Fruit fly (Drosophila melanogaster) whole organism, embryonic: ENCODE data around the gene eIF1.

Experiments
- Blimp-1 ChIP-seq: fragments of 200-800 bp; sonication (Bioruptor generic); optimal IDR thresholded peaks from 3 replicates; lab custom pipeline; 2018; ENCODE audit warnings: missing biosample characterization, missing genetic modification characterization, mild to moderate bottlenecking, moderate library complexity, missing genetic modification reagents
- CG10979 ChIP-seq: fragments of 200-800 bp; sonication (Bioruptor generic); optimal IDR thresholded peaks from 2 replicates; lab custom pipeline; 2018; ENCODE audit warnings: missing biosample characterization, mild to moderate bottlenecking, missing genetic modification characterization, moderate library complexity
- CG11085 ChIP-seq: fragments of 200-800 bp; sonication (Bioruptor generic); IDR thresholded peaks from 2 replicates; pipeline ENCODE4 v1.3.6; 2022; ENCODE audit warnings: missing biosample characterization, missing genetic modification characterization
- CG11504 ChIP-seq: fragments of 200-800 bp; sonication (Bioruptor generic); optimal IDR thresholded peaks from 3 replicates; lab custom pipeline; 2019; ENCODE audit warnings: missing biosample characterization, mild to moderate bottlenecking, missing genetic modification characterization, moderate library complexity
- CG11695 ChIP-seq: fragments of 200-800 bp; sonication (Bioruptor generic); IDR thresholded peaks from 3 replicates; pipeline ENCODE4 v1.3.6; 2022; ENCODE audit warnings: missing biosample characterization, missing genetic modification characterization
- CG11696 ChIP-seq: fragments of 200-800 bp; sonication (Bioruptor generic); IDR thresholded peaks from 2 replicates; pipeline ENCODE4 v1.3.6; 2022; ENCODE audit warnings: missing biosample characterization, missing genetic modification characterization
- CG12155 ChIP-seq: fragments of 200-800 bp; sonication (Bioruptor generic); optimal IDR thresholded peaks from 3 replicates; lab custom pipeline; 2016; ENCODE audit warnings: missing biosample characterization, missing genetic modification characterization
- CG12391 ChIP-seq: fragments of 200-800 bp; sonication (Bioruptor generic); optimal IDR thresholded peaks from 3 replicates; lab custom pipeline; 2018; ENCODE audit warnings: missing biosample characterization, mild to moderate bottlenecking, missing genetic modification characterization, moderate library complexity
- CG15269 ChIP-seq: fragments of 200-800 bp; sonication (Bioruptor generic); optimal IDR thresholded peaks from 2 replicates; lab custom pipeline; 2018; ENCODE audit warnings: missing biosample characterization, mild to moderate bottlenecking, missing genetic modification characterization, moderate library complexity
- CG15514 ChIP-seq: fragments of 200-800 bp; sonication (Bioruptor generic); optimal IDR thresholded peaks from 3 replicates; lab custom pipeline; 2017; ENCODE audit warnings: missing biosample characterization, missing genetic modification characterization, mild to moderate bottlenecking, moderate library complexity, missing genetic modification reagents
- CG16863 ChIP-seq: fragments of 200-800 bp; sonication (Bioruptor generic); optimal IDR thresholded peaks from 3 replicates; lab custom pipeline; 2016; ENCODE audit warnings: missing biosample characterization, missing genetic modification characterization
- CG30403 ChIP-seq: fragments of 200-800 bp; sonication (Bioruptor generic); optimal IDR thresholded peaks from 3 replicates; lab custom pipeline; 2016; ENCODE audit warnings: missing biosample characterization, missing genetic modification characterization
- CG32532 ChIP-seq: fragments of 200-800 bp; sonication (Bioruptor generic); IDR thresholded peaks from 2 replicates; pipeline ENCODE4 v1.3.6; 2022; ENCODE audit warnings: missing biosample characterization, missing genetic modification characterization
- CG6683 ChIP-seq: fragments of 200-800 bp; sonication (Bioruptor generic); optimal IDR thresholded peaks from 2 replicates; lab custom pipeline; 2017; ENCODE audit warnings: missing biosample characterization, mild to moderate bottlenecking, missing genetic modification characterization, missing genetic modification reagents
- CG6791 ChIP-seq: fragments of 200-800 bp; sonication (Bioruptor generic); IDR thresholded peaks from 3 replicates; pipeline ENCODE4 v1.3.6; 2022; ENCODE audit warnings: missing biosample characterization, missing genetic modification characterization; ENCODE audit not compliant: partially characterized antibody
- CG7556 ChIP-seq: fragments of 200-800 bp; sonication (Bioruptor generic); optimal IDR thresholded peaks from 2 replicates; lab custom pipeline; 2017; ENCODE audit warnings: missing biosample characterization, mild to moderate bottlenecking, missing genetic modification characterization
- CG7987 ChIP-seq: fragments of 200-800 bp; sonication (Bioruptor generic); optimal IDR thresholded peaks from 2 replicates; lab custom pipeline; 2018; ENCODE audit warnings: missing biosample characterization, mild to moderate bottlenecking, missing genetic modification characterization, moderate library complexity
- CG9727 ChIP-seq: fragments of 200-800 bp; sonication (Bioruptor generic); optimal IDR thresholded peaks from 3 replicates; lab custom pipeline; 2017; ENCODE audit warnings: missing biosample characterization, mild to moderate bottlenecking, missing genetic modification characterization
- CoRest ChIP-seq: fragments of 200-800 bp; sonication (Bioruptor generic); optimal IDR thresholded peaks from 3 replicates; lab custom pipeline; 2018; ENCODE audit warnings: missing biosample characterization, mild to moderate bottlenecking, missing genetic modification characterization, moderate library complexity
- Dek ChIP-seq: fragments of 200-800 bp; sonication (Bioruptor generic); optimal IDR thresholded peaks from 3 replicates; lab custom pipeline; 2019; ENCODE audit warnings: missing biosample characterization, mild to moderate bottlenecking, missing genetic modification characterization, moderate library complexity
- Dp ChIP-seq: fragments of 200-800 bp; sonication (Bioruptor generic); optimal IDR thresholded peaks from 2 replicates; lab custom pipeline; 2018; ENCODE audit warnings: missing biosample characterization, mild to moderate bottlenecking, missing genetic modification characterization, moderate library complexity
- Dref ChIP-seq: fragments of 200-800 bp; sonication (Bioruptor generic); IDR thresholded peaks from 2 replicates; pipeline ENCODE4 v1.3.6; 2022; ENCODE audit warnings: missing biosample characterization, missing genetic modification characterization
- E2f2 ChIP-seq: fragments of 200-800 bp; sonication (Bioruptor generic); IDR thresholded peaks from 2 replicates; pipeline ENCODE4 v1.3.6; 2022; ENCODE audit warnings: missing biosample characterization, missing genetic modification characterization
- H15 ChIP-seq: fragments of 200-800 bp; sonication (Bioruptor generic); IDR thresholded peaks from 3 replicates; pipeline ENCODE4 v1.3.6; 2022; ENCODE audit warnings: missing biosample characterization, missing genetic modification characterization
- HmgZ ChIP-seq: fragments of 200-800 bp; sonication (Bioruptor generic); optimal IDR thresholded peaks from 2 replicates; lab custom pipeline; 2018; ENCODE audit warnings: missing biosample characterization, mild to moderate bottlenecking, missing genetic modification characterization
- Hr51 ChIP-seq, 2 experiments: fragments of 200-800 bp; sonication (Bioruptor generic); optimal IDR thresholded peaks; 2 replicates in 1 of 2; 3 replicates in 1 of 2; lab custom pipeline; 2016 to 2018; ENCODE audit warnings: missing biosample characterization in 2 of 2, missing genetic modification characterization in 2 of 2, mild to moderate bottlenecking in 1 of 2, moderate library complexity in 1 of 2
- NK7.1 ChIP-seq: fragments of 200-800 bp; sonication (Bioruptor generic); optimal IDR thresholded peaks from 3 replicates; lab custom pipeline; 2016; ENCODE audit warnings: missing biosample characterization, missing genetic modification characterization
- Usf ChIP-seq: fragments of 200-800 bp; sonication (Bioruptor generic); optimal IDR thresholded peaks from 2 replicates; lab custom pipeline; 2017; ENCODE audit warnings: missing genotype, missing biosample characterization, missing genetic modification characterization
- YL-1 ChIP-seq: fragments of 200-800 bp; sonication (Bioruptor generic); optimal IDR thresholded peaks from 3 replicates; lab custom pipeline; 2017; ENCODE audit warnings: missing biosample characterization, mild to moderate bottlenecking, missing genetic modification characterization
- bsh ChIP-seq, 2 experiments: fragments of 200-800 bp; sonication (Bioruptor generic); optimal IDR thresholded peaks; 2 replicates each; lab custom pipeline; 2017 to 2018; ENCODE audit warnings: mild to moderate bottlenecking in 2 of 2, missing biosample characterization in 2 of 2, missing genetic modification characterization in 2 of 2, moderate library complexity in 1 of 2
- corto ChIP-seq: fragments of 200-800 bp; sonication (Bioruptor generic); optimal IDR thresholded peaks from 2 replicates; lab custom pipeline; 2016; ENCODE audit warnings: missing biosample characterization, mild to moderate bottlenecking, missing genetic modification characterization, moderate library complexity
- exex ChIP-seq: fragments of 200-800 bp; sonication (Bioruptor generic); optimal IDR thresholded peaks from 4 replicates; lab custom pipeline; 2018; ENCODE audit warnings: missing biosample characterization, mild to moderate bottlenecking, missing genetic modification characterization, moderate library complexity
- fd96Cb ChIP-seq: fragments of 200-800 bp; sonication (Bioruptor generic); optimal IDR thresholded peaks from 2 replicates; lab custom pipeline; 2018; ENCODE audit warnings: missing biosample characterization, mild to moderate bottlenecking, missing genetic modification characterization, moderate library complexity
- gem ChIP-seq: fragments of 200-800 bp; sonication (Bioruptor generic); optimal IDR thresholded peaks from 2 replicates; lab custom pipeline; 2019; ENCODE audit warnings: missing biosample characterization, mild to moderate bottlenecking, missing genetic modification characterization, moderate library complexity
- jigr1 ChIP-seq: fragments of 200-800 bp; sonication (Bioruptor generic); IDR thresholded peaks from 3 replicates; pipeline ENCODE4 v1.3.6; 2022; ENCODE audit warnings: missing biosample characterization, missing genetic modification characterization
- lmd ChIP-seq: fragments of 200-800 bp; sonication (Bioruptor generic); IDR thresholded peaks from 2 replicates; pipeline ENCODE4 v1.3.6; 2022; ENCODE audit warnings: missing biosample characterization, missing genetic modification characterization
- luna ChIP-seq: fragments of 200-800 bp; sonication (Bioruptor generic); optimal IDR thresholded peaks from 2 replicates; lab custom pipeline; 2016; ENCODE audit warnings: missing biosample characterization, missing genetic modification characterization
- nmo ChIP-seq: fragments of 200-800 bp; sonication (Bioruptor generic); optimal IDR thresholded peaks from 2 replicates; lab custom pipeline; 2018; ENCODE audit warnings: missing biosample characterization, mild to moderate bottlenecking, missing genetic modification characterization, moderate library complexity
- pum ChIP-seq: fragments of 200-800 bp; sonication (Bioruptor generic); optimal IDR thresholded peaks from 2 replicates; lab custom pipeline; 2016; ENCODE audit warnings: missing biosample characterization, missing genetic modification characterization
- sim ChIP-seq: fragments of 200-800 bp; sonication (Bioruptor generic); IDR thresholded peaks from 2 replicates; pipeline ENCODE4 v1.3.6; 2022; ENCODE audit warnings: missing biosample characterization, missing genetic modification characterization
- slbo ChIP-seq: fragments of 200-800 bp; sonication (Bioruptor generic); IDR thresholded peaks from 2 replicates; pipeline ENCODE4 v1.3.6; 2022; ENCODE audit warnings: missing biosample characterization, missing genetic modification characterization
- wor ChIP-seq: fragments of 200-800 bp; sonication (Bioruptor generic); IDR thresholded peaks from 2 replicates; pipeline ENCODE4 v1.3.6; 2022; ENCODE audit warnings: missing biosample characterization, missing genetic modification characterization

The eIF1 gene

DNA sequence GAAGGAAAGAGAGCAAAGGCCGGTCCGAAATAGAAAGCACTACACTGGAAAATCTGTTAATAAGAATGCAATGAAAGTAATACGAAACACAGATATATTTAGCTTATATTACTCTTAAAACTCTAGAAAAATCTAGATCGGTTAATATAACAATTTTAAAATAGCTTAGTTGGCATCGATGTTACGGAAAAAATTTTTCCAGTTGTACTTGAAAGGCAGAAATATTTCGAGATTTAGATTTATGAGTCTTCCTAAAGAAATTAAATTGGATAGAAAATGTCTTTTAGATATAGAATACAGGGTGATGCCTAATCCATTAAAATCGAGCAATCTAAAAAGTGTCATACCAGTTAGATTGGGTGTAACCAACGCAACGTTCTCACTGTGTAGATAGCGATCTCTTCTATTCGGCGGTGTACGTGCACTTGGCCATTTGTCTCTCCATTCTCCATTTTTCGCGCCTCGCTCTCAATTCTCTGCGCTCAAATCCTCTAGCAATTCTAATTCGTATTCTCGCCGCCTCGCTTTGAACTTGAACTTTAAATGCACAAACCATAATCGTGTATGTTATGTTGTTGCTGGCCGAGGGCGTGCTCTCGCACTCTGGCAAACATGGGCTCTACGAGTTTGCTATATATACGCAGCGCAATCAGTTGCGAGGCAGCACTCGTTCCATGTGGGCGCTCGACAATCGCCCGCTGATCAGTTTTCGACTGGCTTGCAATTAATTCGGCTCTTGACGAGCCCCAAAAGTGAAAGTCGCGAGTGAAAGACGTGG is 27.0 kb downstream of the eIF1 start (continued):
- TF ChIP-seq wor (GFP tag; lab: Robert Waterston, UW) = peak; percentile 91
- TF ChIP-seq CG9727 (GFP tag; lab: Kevin White, UChicago) = peak; percentile 98

DNA sequence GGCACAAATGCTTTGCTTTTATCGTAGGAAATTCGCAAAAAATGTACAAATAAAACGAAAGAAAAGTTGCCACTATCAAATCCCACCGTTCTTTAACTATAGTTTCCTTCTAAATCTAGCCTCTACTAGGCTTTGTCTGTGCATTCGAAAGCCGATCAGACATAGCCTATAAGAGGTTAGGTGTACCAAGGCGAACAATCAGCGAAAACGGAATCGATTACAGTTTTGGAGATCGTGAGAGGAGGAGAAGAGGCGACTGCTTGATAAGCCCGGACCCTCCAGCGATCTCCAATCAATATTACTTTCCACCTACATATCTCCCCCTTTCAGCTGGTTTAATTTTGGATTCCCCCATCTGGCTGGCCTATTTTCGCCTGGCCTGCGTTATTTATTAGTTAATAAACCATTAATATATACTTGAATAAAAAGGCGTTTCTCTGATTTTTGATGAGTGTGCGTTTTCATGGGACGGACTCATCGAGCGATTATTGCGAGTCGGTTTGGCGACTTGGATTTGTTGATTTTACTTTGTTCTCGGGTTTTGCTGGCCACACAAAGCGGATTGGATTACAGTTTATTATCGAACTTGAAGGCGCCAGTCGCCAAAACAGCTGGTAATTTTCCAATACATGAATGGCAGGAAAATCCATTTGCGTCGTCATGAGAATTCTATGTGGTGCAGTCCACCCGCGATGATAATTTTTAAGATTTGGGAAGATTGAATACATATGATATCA is 27.9 kb downstream of the eIF1 start:
- TF ChIP-seq CG11085 (GFP tag; lab: Robert Waterston, UW) (no peak), jigr1 (GFP tag; lab: Robert Waterston, UW) (no peak), luna (no peak), CG7556 (GFP tag; lab: Kevin White, UChicago) (no peak), corto (GFP tag; lab: Kevin White, UChicago) (peak; percentile 37), CG7987 (no peak), CG15269 (tag; lab: Kevin White, UChicago) (no peak), CG6791 (GFP tag; lab: Robert Waterston, UW) (no peak), CG32532 (GFP tag; lab: Robert Waterston, UW) (no peak), exex (tag; lab: Kevin White, UChicago) (peak; percentile 7), fd96Cb (no peak)

DNA sequence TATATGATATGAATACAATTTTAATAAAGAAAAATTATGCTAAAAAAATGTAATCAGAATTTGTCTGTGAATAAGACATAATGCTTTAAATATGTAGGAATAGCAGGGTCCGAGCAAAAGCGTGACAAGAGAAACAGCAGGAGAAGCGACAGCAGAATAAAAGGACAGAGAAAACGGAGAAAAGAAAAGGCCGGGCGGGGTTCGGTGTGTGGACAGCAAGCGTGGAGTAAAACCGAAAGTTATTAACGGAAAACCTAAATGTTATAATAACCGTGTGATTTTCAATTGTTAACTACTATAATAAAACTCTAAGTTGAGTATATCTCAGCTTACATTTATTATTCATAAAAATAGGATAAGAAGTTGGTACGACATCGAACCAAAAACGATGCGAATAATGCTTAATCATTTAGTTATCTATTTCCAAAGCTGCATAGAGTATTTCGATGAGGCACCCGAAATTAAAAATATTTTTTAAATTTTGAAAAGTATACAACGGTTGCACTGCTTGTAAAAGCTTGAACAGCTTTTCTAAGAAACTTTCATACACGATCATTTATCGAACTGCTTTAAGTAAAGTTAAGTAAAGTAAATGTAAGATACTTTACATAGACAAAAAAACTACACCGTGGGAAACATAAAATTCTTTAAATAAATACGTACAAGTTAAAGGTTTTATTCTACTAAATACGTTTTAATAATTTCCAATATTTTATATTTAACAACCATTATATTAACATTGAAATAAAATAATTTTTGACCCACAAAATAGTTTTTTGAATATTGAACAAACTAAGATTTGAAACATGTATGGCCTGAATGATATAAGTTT is 28.7 kb downstream of the eIF1 start:
- TF ChIP-seq E2f2 = peak; percentile 41; the same call in 1 of the 2 replicates
- TF ChIP-seq CoRest (tag; lab: Kevin White, UChicago) = peak; percentile 7
- TF ChIP-seq NK7.1 (GFP tag; lab: Kevin White, UChicago) = no peak
- peak; percentile 22 for TF ChIP-seq CG11504 (tag; lab: Kevin White, UChicago)
- TF ChIP-seq gem (tag; lab: Kevin White, UChicago) = peak; percentile 44
- TF ChIP-seq bsh (GFP tag; optimal IDR thresholded peaks at IDR 0.05; lab: Kevin White, UChicago) = peak in 1 of 2 experiments; percentile 2
- TF ChIP-seq H15 = no peak
- TF ChIP-seq Blimp-1 (GFP tag; lab: Kevin White, UChicago) = peak; percentile 19
- no peak for TF ChIP-seq pum
- TF ChIP-seq Dp (GFP tag; lab: Kevin White, UChicago) = peak; percentile 27
- peak; percentile 27 for TF ChIP-seq CG12391
- TF ChIP-seq Dref (GFP tag; lab: Robert Waterston, UW) = peak; percentile 49
- no peak for TF ChIP-seq CG10979 (tag; lab: Kevin White, UChicago)
- TF ChIP-seq CG30403 (GFP tag; lab: Kevin White, UChicago) = peak; percentile 1
- peak in 1 of 2 experiments; percentile 8 for TF ChIP-seq Hr51 (GFP tag; optimal IDR thresholded peaks at IDR 0.05; lab: Kevin White, UChicago)
- no peak for TF ChIP-seq Usf (GFP tag; lab: Kevin White, UChicago)
- TF ChIP-seq lmd (GFP tag; lab: Robert Waterston, UW) = no peak
- TF ChIP-seq HmgZ (tag; lab: Kevin White, UChicago) = peak; percentile 50
- no peak for TF ChIP-seq sim (GFP tag; lab: Robert Waterston, UW)
- no peak for TF ChIP-seq CG6683 (GFP tag; lab: Kevin White, UChicago)
- no peak for TF ChIP-seq CG11696 (GFP tag; lab: Robert Waterston, UW)
- peak; percentile 56; the same call in 1 of the 2 replicates for TF ChIP-seq slbo
- TF ChIP-seq CG12155 (GFP tag; lab: Kevin White, UChicago) = no peak
- peak; percentile 3 for TF ChIP-seq nmo (GFP tag; lab: Kevin White, UChicago)
- peak; percentile 23 for TF ChIP-seq CG15514 (GFP tag; lab: Kevin White, UChicago)
- TF ChIP-seq CG11695 (GFP tag; lab: Robert Waterston, UW) = 0 out of 3 replicates have a peak, but pooled peaks have one; percentile 30
- no peak for TF ChIP-seq YL-1
- no peak for TF ChIP-seq CG16863 (GFP tag; lab: Kevin White, UChicago)
- TF ChIP-seq Dek (tag; lab: Kevin White, UChicago) = peak; percentile 0
